Fruit fly (Drosophila melanogaster) whole organism, embryonic: ENCODE data around the gene CG10140.

Experiments used
- Awh ChIP-seq: fragments of 200-800 bp; sonication (Bioruptor generic); IDR thresholded peaks from 2 replicates; pipeline ENCODE4, ENCODE4 v1.3.6; 2022; ENCODE audit warnings: missing biosample characterization, missing genetic modification characterization
- CG10565 ChIP-seq: fragments of 200-800 bp; sonication (Bioruptor generic); optimal IDR thresholded peaks from 3 replicates; lab custom pipeline; 2016; ENCODE audit warnings: missing biosample characterization, mild to moderate bottlenecking, missing genetic modification characterization
- CG11504 ChIP-seq: fragments of 200-800 bp; sonication (Bioruptor generic); optimal IDR thresholded peaks from 3 replicates; lab custom pipeline; 2019; ENCODE audit warnings: missing biosample characterization, mild to moderate bottlenecking, missing genetic modification characterization, moderate library complexity
- CG12104 ChIP-seq: fragments of 200-800 bp; sonication (Bioruptor generic); optimal IDR thresholded peaks from 3 replicates; lab custom pipeline; 2016; ENCODE audit warnings: missing biosample characterization, missing genetic modification characterization
- CG13287 ChIP-seq: fragments of 200-800 bp; sonication (Bioruptor generic); IDR thresholded peaks from 2 replicates; pipeline ENCODE4 v1.3.6; 2022; ENCODE audit warnings: missing biosample characterization, missing genetic modification characterization; ENCODE audit not compliant: partially characterized antibody
- CG13296 ChIP-seq: fragments of 200-800 bp; sonication (Bioruptor generic); optimal IDR thresholded peaks from 3 replicates; lab custom pipeline; 2018; ENCODE audit warnings: missing biosample characterization, mild to moderate bottlenecking, missing genetic modification characterization
- CG13624 ChIP-seq: fragments of 200-800 bp; sonication (Bioruptor generic); optimal IDR thresholded peaks from 2 replicates; lab custom pipeline; 2016; ENCODE audit warnings: missing biosample characterization, missing genetic modification characterization
- CG14441 ChIP-seq: fragments of 200-800 bp; sonication (Bioruptor generic); IDR thresholded peaks from 2 replicates; pipeline ENCODE4 v1.3.6; 2022; ENCODE audit warnings: missing biosample characterization, missing genetic modification characterization
- CG16815 ChIP-seq: fragments of 200-800 bp; sonication (Bioruptor generic); optimal IDR thresholded peaks from 3 replicates; lab custom pipeline; 2017; ENCODE audit warnings: missing biosample characterization, mild to moderate bottlenecking, missing genetic modification characterization
- CG17186 ChIP-seq: fragments of 200-800 bp; sonication (Bioruptor generic); optimal IDR thresholded peaks from 3 replicates; lab custom pipeline; 2017; ENCODE audit warnings: missing biosample characterization, missing genetic modification reagents, missing genetic modification characterization
- CG17912 ChIP-seq: fragments of 200-800 bp; sonication (Bioruptor generic); optimal IDR thresholded peaks from 2 replicates; lab custom pipeline; 2018; ENCODE audit warnings: missing biosample characterization, mild to moderate bottlenecking, missing genetic modification characterization
- CG18599 ChIP-seq: fragments of 200-800 bp; sonication (Bioruptor generic); optimal IDR thresholded peaks from 3 replicates; lab custom pipeline; 2017; ENCODE audit warnings: missing biosample characterization, missing genetic modification characterization, mild to moderate bottlenecking, moderate library complexity, missing genetic modification reagents
- CG18619 ChIP-seq: fragments of 200-800 bp; sonication (Bioruptor generic); optimal IDR thresholded peaks from 3 replicates; lab custom pipeline; 2017; ENCODE audit warnings: missing biosample characterization, mild to moderate bottlenecking, missing genetic modification characterization
- CG2199 ChIP-seq: fragments of 200-800 bp; sonication (Bioruptor generic); IDR thresholded peaks from 3 replicates; pipeline ENCODE4 v1.3.6; 2022; ENCODE audit warnings: missing biosample characterization, missing genetic modification characterization
- CG31388 ChIP-seq: fragments of 200-800 bp; sonication (Bioruptor generic); optimal IDR thresholded peaks from 2 replicates; lab custom pipeline; 2016; ENCODE audit warnings: missing biosample characterization, missing genetic modification characterization
- CG31441 ChIP-seq: fragments of 200-800 bp; sonication (Bioruptor generic); IDR thresholded peaks from 2 replicates; pipeline ENCODE4 v1.3.6; 2022; ENCODE audit warnings: missing biosample characterization, missing genetic modification characterization
- CG32772 ChIP-seq: fragments of 200-800 bp; sonication (Bioruptor generic); IDR thresholded peaks from 2 replicates; pipeline ENCODE4 v1.3.6; 2022; ENCODE audit warnings: missing biosample characterization, missing genetic modification characterization
- CG33213 ChIP-seq: fragments of 200-800 bp; sonication (Bioruptor generic); optimal IDR thresholded peaks from 3 replicates; lab custom pipeline; 2016; ENCODE audit warnings: missing biosample characterization, missing genetic modification characterization
- CG3726 ChIP-seq: fragments of 200-800 bp; sonication (Bioruptor generic); IDR thresholded peaks from 3 replicates; pipeline ENCODE4, ENCODE4 v1.3.6; 2022; ENCODE audit warnings: missing biosample characterization, missing genetic modification characterization
- CG6175 ChIP-seq: fragments of 200-800 bp; sonication (Bioruptor generic); IDR thresholded peaks from 3 replicates; pipeline ENCODE4 v1.3.6; 2022; ENCODE audit warnings: missing biosample characterization, missing genetic modification characterization
- CrebB ChIP-seq: fragments of 200-800 bp; sonication (Bioruptor generic); optimal IDR thresholded peaks from 3 replicates; lab custom pipeline; 2018; ENCODE audit warnings: missing biosample characterization, mild to moderate bottlenecking, missing genetic modification characterization
- D19B ChIP-seq: fragments of 200-800 bp; sonication (Bioruptor generic); optimal IDR thresholded peaks from 2 replicates; lab custom pipeline; 2017; ENCODE audit warnings: missing biosample characterization, mild to moderate bottlenecking, missing genetic modification characterization
- Deaf1 ChIP-seq: fragments of 200-800 bp; optimal IDR thresholded peaks from 3 replicates; lab custom pipeline; 2019; ENCODE audit warnings: missing biosample characterization, mild to moderate bottlenecking, missing genetic modification characterization, moderate library complexity
- Dip2 ChIP-seq: fragments of 200-800 bp; sonication (Bioruptor generic); IDR thresholded peaks from 2 replicates; pipeline ENCODE4 v1.3.6; 2022; ENCODE audit warnings: missing biosample characterization, missing genetic modification characterization
- Eip74EF ChIP-seq, 2 experiments: fragments of 200-800 bp in 1 of 2; fragments of >200 bp in 1 of 2; sonication (Bioruptor generic) in 1 of 2; optimal IDR thresholded peaks; 2 replicates each; lab custom pipeline; 2017 to 2019; ENCODE audit warnings: missing biosample characterization in 2 of 2, missing genetic modification characterization in 2 of 2, mild to moderate bottlenecking in 1 of 2, moderate library complexity in 1 of 2
- H2.0 ChIP-seq: fragments of 200-800 bp; sonication (Bioruptor generic); IDR thresholded peaks from 2 replicates; pipeline ENCODE4 v1.3.6; 2022; ENCODE audit warnings: missing biosample characterization, missing genetic modification characterization
- Kr ChIP-seq: fragments of 200-800 bp; sonication (Bioruptor generic); optimal IDR thresholded peaks from 2 replicates; lab custom pipeline; 2017; ENCODE audit warnings: missing biosample characterization, mild to moderate bottlenecking, missing genetic modification characterization
- Poxn ChIP-seq: fragments of 200-800 bp; sonication (Bioruptor generic); IDR thresholded peaks from 2 replicates; pipeline ENCODE4 v1.3.6; 2022; ENCODE audit warnings: missing biosample characterization, missing genetic modification characterization
- Scr ChIP-seq: fragments of 200-800 bp; sonication (Bioruptor generic); IDR thresholded peaks from 2 replicates; pipeline ENCODE4 v1.3.6; 2022; ENCODE audit warnings: missing biosample characterization, missing genetic modification characterization; ENCODE audit not compliant: partially characterized antibody
- Stat92E ChIP-seq, 3 experiments: fragments of >200 bp in 2 of 3; fragments of 200-800 bp in 1 of 3; sonication (Bioruptor generic) in 1 of 3; optimal IDR thresholded peaks; 2 replicates each; lab custom pipeline; 2017 to 2019; ENCODE audit warnings: missing biosample characterization in 3 of 3, missing genetic modification characterization in 3 of 3, mild to moderate bottlenecking in 1 of 3, moderate library complexity in 1 of 3
- Trl ChIP-seq, 3 experiments: fragments of >200 bp in 2 of 3; fragments of 200-800 bp in 1 of 3; sonication (Bioruptor generic) in 1 of 3; optimal IDR thresholded peaks; 2 replicates in 1 of 3; 3 replicates in 2 of 3; lab custom pipeline; 2016 to 2017; ENCODE audit warnings: missing biosample characterization in 1 of 3, missing genetic modification characterization in 1 of 3
- chinmo ChIP-seq: fragments of 200-800 bp; sonication (Bioruptor generic); IDR thresholded peaks from 4 replicates; pipeline ENCODE4 v1.3.6; 2022; ENCODE audit warnings: missing biosample characterization, missing genetic modification characterization; ENCODE audit not compliant: partially characterized antibody
- dysf ChIP-seq: fragments of 200-800 bp; sonication (Bioruptor generic); IDR thresholded peaks from 3 replicates; pipeline ENCODE4 v1.3.6; 2022; ENCODE audit warnings: missing biosample characterization, missing genetic modification characterization
- eyg ChIP-seq: fragments of 200-800 bp; sonication (Bioruptor generic); optimal IDR thresholded peaks from 3 replicates; lab custom pipeline; 2016; ENCODE audit warnings: missing biosample characterization, missing genetic modification characterization
- gcm2 ChIP-seq: fragments of 200-800 bp; sonication (Bioruptor generic); optimal IDR thresholded peaks from 2 replicates; lab custom pipeline; 2016; ENCODE audit warnings: missing biosample characterization, missing genetic modification characterization
- grau ChIP-seq: fragments of 200-800 bp; optimal IDR thresholded peaks from 3 replicates; lab custom pipeline; 2019; ENCODE audit warnings: missing biosample characterization, mild to moderate bottlenecking, missing genetic modification characterization, moderate library complexity
- hkb ChIP-seq, 2 experiments: fragments of 200-800 bp in 1 of 2; fragments of >200 bp in 1 of 2; sonication (Bioruptor generic) in 1 of 2; IDR thresholded peaks in 1 of 2; optimal IDR thresholded peaks in 1 of 2; 2 replicates each; pipeline versions ENCODE4 v1.3.6 to Lab custom; 2017 to 2022; ENCODE audit warnings: missing biosample characterization in 1 of 2, missing genetic modification characterization in 1 of 2
- inv ChIP-seq: fragments of 200-800 bp; sonication (Bioruptor generic); IDR thresholded peaks from 2 replicates; pipeline ENCODE4 v1.3.6; 2022; ENCODE audit warnings: missing biosample characterization, missing genetic modification characterization; ENCODE audit not compliant: partially characterized antibody
- pb ChIP-seq: fragments of 200-800 bp; sonication (Bioruptor generic); optimal IDR thresholded peaks from 3 replicates; lab custom pipeline; 2016; ENCODE audit warnings: missing biosample characterization, missing genetic modification characterization
- pum ChIP-seq: fragments of 200-800 bp; sonication (Bioruptor generic); optimal IDR thresholded peaks from 2 replicates; lab custom pipeline; 2016; ENCODE audit warnings: missing biosample characterization, missing genetic modification characterization
- ro ChIP-seq: fragments of 200-800 bp; sonication (Bioruptor generic); IDR thresholded peaks from 2 replicates; pipeline ENCODE4 v1.3.6; 2022; ENCODE audit warnings: missing biosample characterization, missing genetic modification characterization
- slbo ChIP-seq: fragments of 200-800 bp; sonication (Bioruptor generic); IDR thresholded peaks from 2 replicates; pipeline ENCODE4 v1.3.6; 2022; ENCODE audit warnings: missing biosample characterization, missing genetic modification characterization
- sr ChIP-seq: fragments of 200-800 bp; sonication (Bioruptor generic); IDR thresholded peaks from 3 replicates; pipeline ENCODE4 v1.3.6; 2022; ENCODE audit warnings: missing biosample characterization, missing genetic modification characterization
- stwl ChIP-seq: fragments of 200-800 bp; sonication (Bioruptor generic); optimal IDR thresholded peaks from 3 replicates; lab custom pipeline; 2018; ENCODE audit warnings: missing biosample characterization, mild to moderate bottlenecking, missing genetic modification characterization, moderate library complexity
- vnd ChIP-seq: fragments of 200-800 bp; sonication (Bioruptor generic); IDR thresholded peaks from 3 replicates; pipeline ENCODE4 v1.3.6; 2022; ENCODE audit warnings: missing biosample characterization, missing genetic modification characterization; ENCODE audit not compliant: partially characterized antibody
- zen ChIP-seq: fragments of 200-800 bp; sonication (Bioruptor generic); optimal IDR thresholded peaks from 3 replicates; lab custom pipeline; 2018; ENCODE audit warnings: missing biosample characterization, mild to moderate bottlenecking, missing genetic modification characterization, moderate library complexity
- zen2 ChIP-seq: fragments of 200-800 bp; sonication (Bioruptor generic); IDR thresholded peaks from 3 replicates; pipeline ENCODE4 v1.3.6; 2022; ENCODE audit warnings: missing biosample characterization, missing genetic modification characterization; ENCODE audit not compliant: partially characterized antibody
- zfh2 ChIP-seq: fragments of 200-800 bp; sonication (Bioruptor generic); optimal IDR thresholded peaks from 2 replicates; lab custom pipeline; 2016; ENCODE audit warnings: missing biosample characterization, missing genetic modification characterization

CG10140 gene

dm6 chr3L:13450177-13450793, 10.0 kb upstream of the CG10140 start, which contains the start of the genes JMJD7 and CG10738 (continued):
- TF ChIP-seq CG13624 (no peak), CG14441 (peak; percentile 76), inv (GFP tag; lab: Robert Waterston, UW) (no peak), CG2199 (GFP tag; lab: Robert Waterston, UW) (0 out of 3 replicates have a peak, but pooled peaks have one; percentile 59), Poxn (GFP tag; lab: Robert Waterston, UW) (no peak), dysf (GFP tag; lab: Robert Waterston, UW) (peak; percentile 81), CG18619 (GFP tag; lab: Kevin White, UChicago) (peak; percentile 24), Dip2 (GFP tag; lab: Robert Waterston, UW) (no peak), CG17912 (GFP tag; lab: Kevin White, UChicago) (no peak), slbo (GFP tag; lab: Robert Waterston, UW) (peak; percentile 80), CG31441 (peak; percentile 51; the same call in 1 of the 2 replicates), Stat92E (GFP tag; optimal IDR thresholded peaks at IDR 0.05; lab: Kevin White, UChicago) (no peak), zen (tag; lab: Kevin White, UChicago) (peak; percentile 10), CG18599 (GFP tag; lab: Kevin White, UChicago) (peak; percentile 87), gcm2 (GFP tag; lab: Kevin White, UChicago) (no peak), grau (tag; lab: Kevin White, UChicago) (peak; percentile 30), CG10565 (GFP tag; lab: Kevin White, UChicago) (no peak), ro (GFP tag; lab: Robert Waterston, UW) (0 out of 2 replicates have a peak, but pooled peaks have one; percentile 16), chinmo (no peak), zen2 (GFP tag; lab: Robert Waterston, UW) (no peak), vnd (GFP tag; lab: Robert Waterston, UW) (no peak), zfh2 (GFP tag; lab: Kevin White, UChicago) (peak; percentile 31), H2.0 (GFP tag; lab: Robert Waterston, UW) (peak; percentile 63), Kr (no peak), pb (GFP tag; lab: Kevin White, UChicago) (peak; percentile 39), CG33213 (GFP tag; lab: Kevin White, UChicago) (no peak), CG32772 (GFP tag; lab: Robert Waterston, UW) (peak; percentile 75)

dm6 chr3L:13442400-13442799, 2.1 kb upstream of the CG10140 start, which contains the start of gene cmb:
Gene cmb, plus strand, starts transcription at chr3L:13442594.
- TF ChIP-seq Deaf1 (tag; lab: Kevin White, UChicago) = no peak
- TF ChIP-seq CrebB (tag; lab: Kevin White, UChicago) = no peak
- TF ChIP-seq D19B (GFP tag; lab: Kevin White, UChicago) = no peak
- no peak for TF ChIP-seq hkb (optimal IDR thresholded peaks at IDR 0.05; lab: Kevin White, UChicago)
- no peak for TF ChIP-seq hkb (GFP tag; IDR thresholded peaks at IDR 0.05; lab: Robert Waterston, UW)
- TF ChIP-seq CG13287 (GFP tag; lab: Robert Waterston, UW) = peak; percentile 38; the same call in 1 of the 2 replicates
- TF ChIP-seq stwl = peak; percentile 89
- no peak for TF ChIP-seq Awh (GFP tag; lab: Robert Waterston, UW)
- TF ChIP-seq Scr (GFP tag; lab: Robert Waterston, UW) = 0 out of 2 replicates have a peak, but pooled peaks have one; percentile 16
- TF ChIP-seq sr (GFP tag; lab: Robert Waterston, UW) = no peak
- no peak for TF ChIP-seq CG3726
- TF ChIP-seq CG11504 (tag; lab: Kevin White, UChicago) = no peak
- no peak for TF ChIP-seq pb (GFP tag; lab: Kevin White, UChicago)
- peak; percentile 26 for TF ChIP-seq CG17186 (GFP tag; lab: Kevin White, UChicago)
- no peak for TF ChIP-seq eyg (GFP tag; lab: Kevin White, UChicago)
- TF ChIP-seq CG31388 (GFP tag; lab: Kevin White, UChicago) = no peak
- no peak for TF ChIP-seq CG6175 (GFP tag; lab: Robert Waterston, UW)
- TF ChIP-seq Trl (optimal IDR thresholded peaks at IDR 0.05; lab: Kevin White, UChicago) = no peak
- TF ChIP-seq Trl (GFP tag; optimal IDR thresholded peaks at IDR 0.05; lab: Kevin White, UChicago) = no peak
- no peak for TF ChIP-seq CG12104
- no peak for TF ChIP-seq CG16815 (GFP tag; lab: Kevin White, UChicago)
- TF ChIP-seq Eip74EF (GFP tag; optimal IDR thresholded peaks at IDR 0.05; lab: Kevin White, UChicago) = no peak
- TF ChIP-seq pum = no peak
- no peak for TF ChIP-seq CG13296 (GFP tag; lab: Kevin White, UChicago)
